Worm (Caenorhabditis elegans) whole organism, L3 larva: ENCODE data around the gene W01A11.1.
A peak's percentile ranks its signal among the peaks of the same experiment; 100 is the strongest.

Source experiments
- R02D3.7 ChIP-seq: fragments of 150-350 bp; optimal IDR thresholded peaks from 2 replicates; lab custom pipeline; 2014; ENCODE audit warnings: missing biosample characterization, missing genetic modification characterization
- ZK546.5 ChIP-seq: sonication (generic microtip); optimal IDR thresholded peaks from 2 replicates; lab custom pipeline; 2017; ENCODE audit warnings: missing biosample characterization, missing genetic modification characterization
- aly-2 ChIP-seq: fragments of 150-350 bp; optimal IDR thresholded peaks from 2 replicates; lab custom pipeline; 2014; ENCODE audit warnings: missing biosample characterization, missing genetic modification characterization
- ama-1 ChIP-seq: fragments of 150-350 bp; optimal IDR thresholded peaks from 2 replicates; lab custom pipeline; 2018
- ceh-16 ChIP-seq: sonication (generic microtip); optimal IDR thresholded peaks from 2 replicates; lab custom pipeline; 2017; ENCODE audit warnings: missing biosample characterization, missing genetic modification characterization
- ceh-82 ChIP-seq: fragments of 150-350 bp; optimal IDR thresholded peaks from 2 replicates; lab custom pipeline; 2014; ENCODE audit warnings: missing biosample characterization, missing genetic modification characterization
- ceh-9 ChIP-seq: sonication (generic microtip); optimal IDR thresholded peaks from 2 replicates; lab custom pipeline; 2018; ENCODE audit warnings: missing biosample characterization, missing genetic modification characterization
- daf-12 ChIP-seq: fragments of 150-350 bp; optimal IDR thresholded peaks from 2 replicates; lab custom pipeline; 2014; ENCODE audit warnings: missing biosample characterization, missing genetic modification reagents, missing genetic modification characterization
- egl-27 ChIP-seq: sonication (generic microtip); optimal IDR thresholded peaks from 4 replicates; lab custom pipeline; 2017; ENCODE audit warnings: missing biosample characterization, missing genetic modification reagents, missing genetic modification characterization
- elt-1 ChIP-seq: fragments of 150-350 bp; optimal IDR thresholded peaks from 2 replicates; lab custom pipeline; 2014; ENCODE audit warnings: missing biosample characterization, missing genetic modification characterization
- elt-3 ChIP-seq, 3 experiments: fragments of 150-350 bp in 1 of 3; sonication (generic microtip) in 2 of 3; optimal IDR thresholded peaks; 2 replicates in 2 of 3; 4 replicates in 1 of 3; lab custom pipeline; 2014 to 2017; ENCODE audit warnings: missing biosample characterization in 3 of 3, missing genetic modification characterization in 3 of 3
- eor-1 ChIP-seq, 2 experiments: fragments of 150-350 bp; optimal IDR thresholded peaks; 2 replicates each; lab custom pipeline; 2014 to 2018; ENCODE audit warnings: missing biosample characterization in 2 of 2, missing genetic modification characterization in 2 of 2
- fkh-10 ChIP-seq: sonication (generic microtip); optimal IDR thresholded peaks from 2 replicates; lab custom pipeline; 2017; ENCODE audit warnings: missing biosample characterization, missing genetic modification reagents, missing genetic modification characterization
- fkh-2 ChIP-seq: fragments of 150-350 bp; optimal IDR thresholded peaks from 2 replicates; lab custom pipeline; 2014; ENCODE audit warnings: missing biosample characterization, missing genetic modification reagents, missing genetic modification characterization
- fos-1 ChIP-seq: fragments of 150-350 bp; optimal IDR thresholded peaks from 2 replicates; lab custom pipeline; 2014; ENCODE audit warnings: missing biosample characterization, missing genetic modification characterization
- hmg-11 ChIP-seq: sonication (generic microtip); optimal IDR thresholded peaks from 2 replicates; lab custom pipeline; 2016; ENCODE audit warnings: missing genetic modification characterization, missing compliant biosample characterization
- jun-1 ChIP-seq: fragments of 150-350 bp; optimal IDR thresholded peaks from 2 replicates; lab custom pipeline; 2014; ENCODE audit warnings: missing biosample characterization, missing genetic modification reagents, missing genetic modification characterization
- lin-15B ChIP-seq: fragments of 150-350 bp; optimal IDR thresholded peaks from 2 replicates; lab custom pipeline; 2014; ENCODE audit warnings: missing biosample characterization, missing genetic modification characterization
- lin-39 ChIP-seq: fragments of 150-350 bp; optimal IDR thresholded peaks from 2 replicates; lab custom pipeline; 2018; ENCODE audit warnings: missing biosample characterization, missing genetic modification reagents, missing genetic modification characterization
- lsy-12 ChIP-seq: sonication (generic microtip); optimal IDR thresholded peaks from 2 replicates; lab custom pipeline; 2016; ENCODE audit warnings: mild to moderate bottlenecking, missing genetic modification characterization, missing compliant biosample characterization
- mdl-1 ChIP-seq: fragments of 150-350 bp; optimal IDR thresholded peaks from 2 replicates; lab custom pipeline; 2014; ENCODE audit warnings: missing biosample characterization, missing genetic modification characterization
- mml-1 ChIP-seq: fragments of 150-350 bp; sonication (generic microtip); optimal IDR thresholded peaks from 3 replicates; lab custom pipeline; 2014; ENCODE audit warnings: missing biosample characterization, missing genetic modification characterization
- nfya-1 ChIP-seq: sonication (generic microtip); optimal IDR thresholded peaks from 2 replicates; lab custom pipeline; 2017; ENCODE audit warnings: missing genetic modification characterization, mild to moderate bottlenecking, missing compliant biosample characterization, antibody characterized with exemption, moderate library complexity; ENCODE audit not compliant: insufficient read depth
- nhr-11 ChIP-seq: fragments of 150-350 bp; optimal IDR thresholded peaks from 2 replicates; lab custom pipeline; 2014; ENCODE audit warnings: missing biosample characterization, missing genetic modification characterization
- nhr-12 ChIP-seq: fragments of 150-350 bp; optimal IDR thresholded peaks from 2 replicates; lab custom pipeline; 2014; ENCODE audit warnings: missing biosample characterization, missing genetic modification characterization
- nhr-23 ChIP-seq: fragments of 150-350 bp; optimal IDR thresholded peaks from 2 replicates; lab custom pipeline; 2014; ENCODE audit warnings: missing biosample characterization, missing genetic modification reagents, missing genetic modification characterization
- nhr-237 ChIP-seq: fragments of 150-350 bp; optimal IDR thresholded peaks from 2 replicates; lab custom pipeline; 2014; ENCODE audit warnings: missing biosample characterization, missing genetic modification characterization
- nhr-25 ChIP-seq: sonication (generic microtip); optimal IDR thresholded peaks from 2 replicates; lab custom pipeline; 2017; ENCODE audit warnings: missing biosample characterization, missing genetic modification characterization
- nhr-28 ChIP-seq: fragments of 150-350 bp; optimal IDR thresholded peaks from 2 replicates; lab custom pipeline; 2014; ENCODE audit warnings: missing biosample characterization, missing genetic modification characterization
- nhr-43 ChIP-seq: sonication (generic microtip); optimal IDR thresholded peaks from 2 replicates; lab custom pipeline; 2016; ENCODE audit warnings: mild to moderate bottlenecking, missing genetic modification characterization, missing compliant biosample characterization; ENCODE audit not compliant: poor library complexity, severe bottlenecking
- nhr-67 ChIP-seq: fragments of 150-350 bp; optimal IDR thresholded peaks from 2 replicates; lab custom pipeline; 2014; ENCODE audit warnings: missing biosample characterization, missing genetic modification characterization
- nhr-77 ChIP-seq: fragments of 150-350 bp; optimal IDR thresholded peaks from 2 replicates; lab custom pipeline; 2014; ENCODE audit warnings: missing biosample characterization, missing genetic modification characterization
- pha-4 ChIP-seq: fragments of 150-350 bp; optimal IDR thresholded peaks from 2 replicates; lab custom pipeline; 2014; ENCODE audit warnings: missing biosample characterization, missing genetic modification reagents, missing genetic modification characterization
- pqm-1 ChIP-seq: fragments of 150-350 bp; optimal IDR thresholded peaks from 2 replicates; lab custom pipeline; 2017; ENCODE audit warnings: missing biosample characterization, missing genetic modification characterization, inconsistent platforms
- sea-2 ChIP-seq: fragments of 150-350 bp; sonication (generic microtip); optimal IDR thresholded peaks from 4 replicates; lab custom pipeline; 2014; ENCODE audit warnings: missing biosample characterization, missing genetic modification reagents, missing genetic modification characterization
- skn-1 ChIP-seq: fragments of 150-350 bp; optimal IDR thresholded peaks from 2 replicates; lab custom pipeline; 2014; ENCODE audit warnings: missing biosample characterization, missing genetic modification characterization
- snpc-4 ChIP-seq: fragments of 150-350 bp; optimal IDR thresholded peaks from 2 replicates; lab custom pipeline; 2014; ENCODE audit warnings: missing biosample characterization, missing genetic modification characterization
- tbx-2 ChIP-seq: sonication (generic microtip); optimal IDR thresholded peaks from 2 replicates; lab custom pipeline; 2016; ENCODE audit warnings: mild to moderate bottlenecking, missing genetic modification characterization, missing compliant biosample characterization
- unc-39 ChIP-seq: sonication (generic microtip); optimal IDR thresholded peaks from 4 replicates; lab custom pipeline; 2017; ENCODE audit warnings: missing biosample characterization, missing genetic modification characterization
- unc-62 ChIP-seq: fragments of 150-350 bp; sonication (generic microtip); optimal IDR thresholded peaks from 4 replicates; lab custom pipeline; 2014; ENCODE audit warnings: missing biosample characterization, missing genetic modification reagents, missing genetic modification characterization
- zag-1 ChIP-seq: fragments of 150-350 bp; optimal IDR thresholded peaks from 2 replicates; lab custom pipeline; 2014; ENCODE audit warnings: missing biosample characterization, missing genetic modification characterization
- ztf-11 ChIP-seq: fragments of 150-350 bp; optimal IDR thresholded peaks from 2 replicates; lab custom pipeline; 2014; ENCODE audit warnings: missing biosample characterization, missing genetic modification characterization
- ztf-4 ChIP-seq: fragments of 150-350 bp; optimal IDR thresholded peaks from 2 replicates; lab custom pipeline; 2014; ENCODE audit warnings: missing biosample characterization, missing genetic modification characterization

Gene W01A11.1

ce11 chrV:6538323-6538722 is 39.3 kb downstream of the W01A11.1 start:
- TF ChIP-seq elt-1 (tag; lab: Kevin White, UChicago): no peak
- TF ChIP-seq ceh-82 (tag; lab: Kevin White, UChicago): no peak
- TF ChIP-seq egl-27 (tag; lab: Kevin White, UChicago): no peak
- no peak for TF ChIP-seq nhr-67 (tag; lab: Kevin White, UChicago)
- TF ChIP-seq hmg-11 (tag; lab: Kevin White, UChicago): peak; percentile 68
- TF ChIP-seq daf-12 (tag; lab: Kevin White, UChicago): no peak
- TF ChIP-seq pqm-1 (tag; lab: Kevin White, UChicago): no peak
- TF ChIP-seq nhr-23 (tag; lab: Kevin White, UChicago): peak; percentile 3
- TF ChIP-seq fkh-2 (tag; lab: Kevin White, UChicago): no peak
- peak; percentile 38 for TF ChIP-seq ama-1 (lab: Kevin White, UChicago)
- no peak for TF ChIP-seq lsy-12
- no peak for TF ChIP-seq nhr-77 (tag; lab: Kevin White, UChicago)
- no peak for TF ChIP-seq unc-62 (GFP tag; lab: Kevin White, UChicago)
- no peak for TF ChIP-seq mml-1 (tag; lab: Kevin White, UChicago)
- peak; percentile 40 for TF ChIP-seq nfya-1 (tag; lab: Kevin White, UChicago)
- TF ChIP-seq mdl-1 (tag; lab: Kevin White, UChicago): no peak
- TF ChIP-seq nhr-43: no peak
- no peak for TF ChIP-seq R02D3.7 (tag; lab: Kevin White, UChicago)
- TF ChIP-seq lin-39 (tag; lab: Kevin White, UChicago): peak; percentile 53
- TF ChIP-seq nhr-28 (tag; lab: Kevin White, UChicago): no peak
- TF ChIP-seq nhr-11 (tag; lab: Kevin White, UChicago): no peak
- TF ChIP-seq ceh-16 (tag; lab: Kevin White, UChicago): no peak
- TF ChIP-seq sea-2 (GFP tag; lab: Kevin White, UChicago): no peak
- TF ChIP-seq ztf-4: no peak
- TF ChIP-seq ztf-11 (tag; lab: Kevin White, UChicago): no peak
- no peak for TF ChIP-seq elt-3 (tag; optimal IDR thresholded peaks at IDR 0.05; lab: Kevin White, UChicago)
- TF ChIP-seq tbx-2 (tag; lab: Kevin White, UChicago): no peak
- TF ChIP-seq snpc-4: no peak
- no peak for TF ChIP-seq zag-1 (tag; lab: Kevin White, UChicago)
- no peak for TF ChIP-seq skn-1 (tag; lab: Kevin White, UChicago)
- TF ChIP-seq jun-1: no peak
- TF ChIP-seq nhr-12 (tag; lab: Kevin White, UChicago): no peak
- TF ChIP-seq pha-4 (tag; lab: Kevin White, UChicago): peak; percentile 42
- no peak for TF ChIP-seq ZK546.5 (tag; lab: Kevin White, UChicago)
- no peak for TF ChIP-seq nhr-237 (tag; lab: Kevin White, UChicago)
- TF ChIP-seq fkh-10 (GFP tag; lab: Kevin White, UChicago): no peak
- no peak for TF ChIP-seq fos-1
- TF ChIP-seq eor-1 (tag; optimal IDR thresholded peaks at IDR 0.05; lab: Kevin White, UChicago): no peak
- no peak for TF ChIP-seq ceh-9
- TF ChIP-seq lin-15B (tag; lab: Kevin White, UChicago): no peak
- no peak for TF ChIP-seq aly-2 (tag; lab: Kevin White, UChicago)
- no peak for TF ChIP-seq unc-39

ce11 chrV:6541875-6542274 is 42.9 kb downstream of the W01A11.1 start:
- TF ChIP-seq ama-1 (lab: Kevin White, UChicago) (peak; percentile 14), jun-1 (no peak), nhr-25 (tag; lab: Kevin White, UChicago) (peak; percentile 65), zag-1 (tag; lab: Kevin White, UChicago) (no peak), nhr-23 (tag; lab: Kevin White, UChicago) (peak; percentile 84), nhr-43 (peak; percentile 51)

ce11 chrV:6544999-6545398 is 46.0 kb downstream of the W01A11.1 start:
- TF ChIP-seq nhr-25 (tag; lab: Kevin White, UChicago) (peak; percentile 41), nhr-23 (tag; lab: Kevin White, UChicago) (peak; percentile 6), lsy-12 (peak; percentile 9), zag-1 (tag; lab: Kevin White, UChicago) (no peak), mml-1 (tag; lab: Kevin White, UChicago) (no peak)
